Worm (Caenorhabditis elegans) whole organism, young adult: ENCODE measurements around the gene aptf-1.
A peak's percentile ranks its signal among the peaks of the same experiment; 100 is the strongest.

Experiments
- D2030.7 ChIP-seq: fragments of 200-800 bp; sonication (Bioruptor generic); IDR thresholded peaks from 2 replicates; pipeline ENCODE4 v1.3.6; 2022; ENCODE audit warnings: missing genetic modification reagents, missing genetic modification characterization, missing compliant biosample characterization
- F33H1.4 ChIP-seq: fragments of 200-800 bp; sonication (Bioruptor generic); IDR thresholded peaks from 2 replicates; pipeline ENCODE4 v1.3.6; 2022; ENCODE audit warnings: missing genetic modification reagents, missing genetic modification characterization, missing compliant biosample characterization
- Y95B8A.8 ChIP-seq: fragments of 200-800 bp; sonication (Bioruptor generic); IDR thresholded peaks from 2 replicates; pipeline ENCODE4 v1.3.6; 2022; ENCODE audit warnings: missing genetic modification reagents, missing genetic modification characterization, missing compliant biosample characterization
- ZK185.1 ChIP-seq: sonication (generic microtip); optimal IDR thresholded peaks from 2 replicates; lab custom pipeline; 2016; ENCODE audit warnings: mild to moderate bottlenecking, missing genetic modification characterization, missing compliant biosample characterization; ENCODE audit not compliant: poor library complexity, severe bottlenecking
- akir-1 ChIP-seq: fragments of 200-800 bp; sonication (Bioruptor generic); optimal IDR thresholded peaks from 2 replicates; lab custom pipeline; 2018; ENCODE audit warnings: mild to moderate bottlenecking, missing genetic modification characterization, moderate library complexity, missing compliant biosample characterization
- dox-1 ChIP-seq: fragments of 200-800 bp; sonication (Bioruptor generic); IDR thresholded peaks from 2 replicates; pipeline ENCODE4 v1.3.6; 2022; ENCODE audit warnings: missing genetic modification reagents, missing genetic modification characterization, missing compliant biosample characterization
- efl-1 ChIP-seq: fragments of 150-350 bp; optimal IDR thresholded peaks from 2 replicates; lab custom pipeline; 2014; ENCODE audit warnings: missing biosample characterization, missing genetic modification reagents, missing genetic modification characterization
- ets-4 ChIP-seq: fragments of 200-800 bp; sonication (Bioruptor generic); optimal IDR thresholded peaks from 2 replicates; lab custom pipeline; 2018; ENCODE audit warnings: mild to moderate bottlenecking, missing genetic modification characterization, missing compliant biosample characterization
- him-1 ChIP-seq: sonication (generic microtip); optimal IDR thresholded peaks from 2 replicates; lab custom pipeline; 2016; ENCODE audit warnings: missing genotype, missing genetic modification reagents, missing genetic modification characterization, missing compliant biosample characterization
- hmg-1.2 ChIP-seq: fragments of 200-800 bp; sonication (Bioruptor generic); IDR thresholded peaks from 2 replicates; pipeline ENCODE4 v1.3.6; 2022; ENCODE audit warnings: missing genetic modification reagents, missing genetic modification characterization, missing compliant biosample characterization
- hrde-1 ChIP-seq: sonication (generic microtip); optimal IDR thresholded peaks from 2 replicates; lab custom pipeline; 2016; ENCODE audit warnings: missing genetic modification characterization, mild to moderate bottlenecking, missing compliant biosample characterization, moderate library complexity, missing genotype, missing genetic modification reagents, borderline replicate concordance
- madf-6 ChIP-seq: fragments of 200-800 bp; sonication (Bioruptor generic); IDR thresholded peaks from 2 replicates; pipeline ENCODE4 v1.3.6; 2022; ENCODE audit warnings: missing genetic modification reagents, missing genetic modification characterization, missing compliant biosample characterization
- madf-8 ChIP-seq: fragments of 200-800 bp; sonication (Bioruptor generic); conservative IDR thresholded peaks from 2 replicates; pipeline ENCODE4 v1.3.6; 2022; ENCODE audit warnings: missing genetic modification reagents, missing genetic modification characterization, missing compliant biosample characterization
- snpc-4 ChIP-seq, 5 experiments: fragments of 150-350 bp in 1 of 5; sonication (generic microtip) in 4 of 5; optimal IDR thresholded peaks; 2 replicates each; lab custom pipeline; 2014 to 2018; ENCODE audit warnings: missing genetic modification characterization in 5 of 5, missing biosample characterization in 3 of 5, antibody characterized with exemption in 2 of 5, mild to moderate bottlenecking in 2 of 5, missing compliant biosample characterization in 2 of 5, missing genotype in 2 of 5, moderate library complexity in 2 of 5, missing genetic modification reagents in 1 of 5

The aptf-1 gene

ce11 chrII:6501420-6501819 is 46.6 kb downstream of the aptf-1 start, which contains the start of gene R05G9.3:
R05G9.3 (minus strand) TSS chrII:6501520.
- TF ChIP-seq hmg-1.2 (GFP tag; lab: Robert Waterston, UW): peak; percentile 27; the same call in 1 of the 2 replicates
- no peak for TF ChIP-seq D2030.7 (GFP tag; lab: Robert Waterston, UW)
- TF ChIP-seq madf-8 (GFP tag; lab: Robert Waterston, UW): peak; percentile 47
- TF ChIP-seq efl-1: peak; percentile 50
- peak; percentile 86 for TF ChIP-seq madf-6 (GFP tag; lab: Robert Waterston, UW)
- no peak for TF ChIP-seq ets-4
- no peak for TF ChIP-seq dox-1 (GFP tag; lab: Robert Waterston, UW)
- TF ChIP-seq F33H1.4 (GFP tag; lab: Robert Waterston, UW): 0 out of 2 replicates have a peak, but pooled peaks have one; percentile 20
- no peak for TF ChIP-seq him-1
- no peak for TF ChIP-seq hrde-1 (tag; lab: Kevin White, UChicago)
- TF ChIP-seq Y95B8A.8 (GFP tag; lab: Robert Waterston, UW): no peak
- no peak for TF ChIP-seq snpc-4 (GFP tag; optimal IDR thresholded peaks at IDR 0.05; lab: Kevin White, UChicago)
- TF ChIP-seq snpc-4 (tag; optimal IDR thresholded peaks at IDR 0.05; lab: Kevin White, UChicago): no peak
- TF ChIP-seq akir-1 (GFP tag; lab: Kevin White, UChicago): no peak

DNA sequence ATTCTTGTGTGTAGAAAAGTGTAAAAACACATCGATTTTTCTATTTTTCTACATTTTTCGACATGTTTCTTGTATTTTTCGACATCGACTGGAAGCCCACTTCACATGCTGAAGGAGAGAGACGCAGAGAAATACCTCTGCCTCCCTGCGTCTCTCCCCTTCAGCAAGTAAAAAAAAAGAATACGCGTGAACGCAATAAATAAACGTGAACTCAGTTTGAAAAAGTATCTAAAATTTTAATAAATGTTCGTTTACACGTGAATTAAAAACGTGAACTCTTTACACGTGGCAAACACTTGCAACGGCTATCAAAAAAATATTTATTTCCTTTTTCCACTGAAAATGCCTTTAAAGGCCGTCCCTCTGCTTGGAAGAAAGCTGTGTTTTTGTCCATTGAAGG is 48.1 kb downstream of the aptf-1 start, which contains the start of gene R05G9.1:
R05G9.1 (plus strand) TSS at position 343 of the 400 bp plus-strand sequence.
- TF ChIP-seq hmg-1.2 (GFP tag; lab: Robert Waterston, UW) (peak; percentile 66; the same call in 1 of the 2 replicates), ZK185.1 (tag; lab: Kevin White, UChicago) (no peak)
